Worm (Caenorhabditis elegans): ENCODE measurements around the gene F37A4.2.

F37A4.2 gene

ce11 chrIII:6742597-6742996, 20.3 kb downstream of the F37A4.2 start:
- TF ChIP-seq F13H6.1 (tag; optimal IDR thresholded peaks at IDR 0.05) (peak; percentile 44), unc-39 (tag; optimal IDR thresholded peaks at IDR 0.05) (no peak), nhr-129 (tag; optimal IDR thresholded peaks at IDR 0.05) (peak; percentile 40), sma-3 (GFP tag; optimal IDR thresholded peaks at IDR 0.05) (no peak), nhr-12 (tag; optimal IDR thresholded peaks at IDR 0.05) (no peak)

ce11 chrIII:6746008-6746407, 23.8 kb downstream of the F37A4.2 start, which contains the start of gene dig-1:
TSS of gene dig-1 (plus strand) at chrIII:6746308.
- TF ChIP-seq nhr-237 (tag; optimal IDR thresholded peaks at IDR 0.05) (no peak), lin-39 (tag; optimal IDR thresholded peaks at IDR 0.05) (no peak), nhr-129 (tag; optimal IDR thresholded peaks at IDR 0.05) (no peak), dmd-4 (tag; optimal IDR thresholded peaks at IDR 0.05) (no peak), sma-3 (GFP tag; optimal IDR thresholded peaks at IDR 0.05) (no peak), snpc-4 (tag; optimal IDR thresholded peaks at IDR 0.05) (no peak), ama-1 (optimal IDR thresholded peaks at IDR 0.05) (no peak), alr-1 (tag; optimal IDR thresholded peaks at IDR 0.05) (no peak), R02D3.7 (tag; optimal IDR thresholded peaks at IDR 0.05) (no peak), crh-2 (tag; optimal IDR thresholded peaks at IDR 0.05) (no peak), unc-39 (tag; optimal IDR thresholded peaks at IDR 0.05) (no peak), nhr-6 (tag; optimal IDR thresholded peaks at IDR 0.05) (no peak), nhr-23 (tag; optimal IDR thresholded peaks at IDR 0.05) (no peak), Y55F3AM.14 (GFP tag; optimal IDR thresholded peaks at IDR 0.05) (no peak), peb-1 (tag; optimal IDR thresholded peaks at IDR 0.05) (no peak), lin-11 (tag; optimal IDR thresholded peaks at IDR 0.05) (no peak), ztf-11 (tag; optimal IDR thresholded peaks at IDR 0.05) (no peak), gmeb-1 (tag; optimal IDR thresholded peaks at IDR 0.05) (no peak), ztf-4 (tag; optimal IDR thresholded peaks at IDR 0.05) (no peak), mdl-1 (tag; optimal IDR thresholded peaks at IDR 0.05) (no peak)

- TF ChIP-seq lin-39 (tag; optimal IDR thresholded peaks at IDR 0.05) (no peak), nhr-21 (tag; optimal IDR thresholded peaks at IDR 0.05) (no peak), mbf-1 (tag; optimal IDR thresholded peaks at IDR 0.05) (no peak), unc-39 (tag; optimal IDR thresholded peaks at IDR 0.05) (no peak), fos-1 (tag; optimal IDR thresholded peaks at IDR 0.05) (no peak), nhr-11 (tag; optimal IDR thresholded peaks at IDR 0.05) (no peak), gmeb-1 (tag; optimal IDR thresholded peaks at IDR 0.05) (no peak), ztf-11 (tag; optimal IDR thresholded peaks at IDR 0.05) (no peak), ceh-16 (tag; optimal IDR thresholded peaks at IDR 0.05) (no peak), unc-55 (GFP tag; optimal IDR thresholded peaks at IDR 0.05) (no peak), nhr-12 (tag; optimal IDR thresholded peaks at IDR 0.05) (no peak), peb-1 (tag; optimal IDR thresholded peaks at IDR 0.05) (no peak), ZK546.5 (tag; optimal IDR thresholded peaks at IDR 0.05) (no peak), nhr-25 (tag; optimal IDR thresholded peaks at IDR 0.05) (no peak), nhr-23 (tag; optimal IDR thresholded peaks at IDR 0.05) (no peak), Y55F3AM.14 (GFP tag; optimal IDR thresholded peaks at IDR 0.05) (no peak)
These were observed 24.4 kb downstream of the F37A4.2 start for ce11 chrIII:6746668-6747067.

ce11 chrIII:6752612-6753011, 30.4 kb downstream of the F37A4.2 start:
- TF ChIP-seq elt-3 (tag; optimal IDR thresholded peaks at IDR 0.05) (no peak), sem-4 (tag; optimal IDR thresholded peaks at IDR 0.05) (no peak), F13H6.1 (tag; optimal IDR thresholded peaks at IDR 0.05) (no peak), egl-27 (tag; optimal IDR thresholded peaks at IDR 0.05) (no peak), nhr-25 (tag; optimal IDR thresholded peaks at IDR 0.05) (no peak)

ce11 chrIII:6756769-6757168, 34.5 kb downstream of the F37A4.2 start:
- TF ChIP-seq aly-2 (tag; optimal IDR thresholded peaks at IDR 0.05) (no peak), fos-1 (tag; optimal IDR thresholded peaks at IDR 0.05) (no peak), nhr-25 (tag; optimal IDR thresholded peaks at IDR 0.05) (no peak), lin-39 (tag; optimal IDR thresholded peaks at IDR 0.05) (no peak), ama-1 (optimal IDR thresholded peaks at IDR 0.05) (no peak), R02D3.7 (tag; optimal IDR thresholded peaks at IDR 0.05) (no peak), skn-1 (tag; optimal IDR thresholded peaks at IDR 0.05) (no peak), ztf-4 (tag; optimal IDR thresholded peaks at IDR 0.05) (no peak), ceh-82 (tag; optimal IDR thresholded peaks at IDR 0.05) (no peak), zag-1 (tag; optimal IDR thresholded peaks at IDR 0.05) (no peak), lsy-2 (tag; optimal IDR thresholded peaks at IDR 0.05) (no peak), blmp-1 (tag; optimal IDR thresholded peaks at IDR 0.05; ENCODE audit: insufficient read depth) (no peak), sem-4 (tag; optimal IDR thresholded peaks at IDR 0.05) (no peak), mab-5 (tag; optimal IDR thresholded peaks at IDR 0.05) (no peak), unc-62 (GFP tag; optimal IDR thresholded peaks at IDR 0.05) (no peak), nhr-77 (tag; optimal IDR thresholded peaks at IDR 0.05) (no peak), ztf-11 (tag; optimal IDR thresholded peaks at IDR 0.05) (no peak), sma-3 (GFP tag; optimal IDR thresholded peaks at IDR 0.05) (no peak)

Measured in whole organism, L2 larva.